Fruit fly (Drosophila melanogaster): ENCODE results near the gene COX5BL.

The COX5BL gene

dm6 chr2L:6534125-6534815 is 25.0 kb upstream of the COX5BL start:
- TF ChIP-seq pros (GFP tag; optimal IDR thresholded peaks at IDR 0.05), result peak; percentile 94
- TF ChIP-seq sna (GFP tag; IDR thresholded peaks at IDR 0.05; ENCODE audit: partially characterized antibody), result no peak
- TF ChIP-seq bsh (GFP tag; optimal IDR thresholded peaks at IDR 0.05), result no peak
- no peak for TF ChIP-seq crc (GFP tag; optimal IDR thresholded peaks at IDR 0.05)
- TF ChIP-seq odd (GFP tag; optimal IDR thresholded peaks at IDR 0.05), result no peak
- TF ChIP-seq tna (GFP tag; IDR thresholded peaks at IDR 0.05; ENCODE audit: partially characterized antibody), result no peak
- no peak for TF ChIP-seq Hand (GFP tag; optimal IDR thresholded peaks at IDR 0.05)
- peak in 1 of 2 experiments; percentile 23 for TF ChIP-seq Hr78 (GFP tag; optimal IDR thresholded peaks at IDR 0.05)
- TF ChIP-seq cg (GFP tag; optimal IDR thresholded peaks at IDR 0.05), result peak; percentile 39
- TF ChIP-seq CG12769 (tag; optimal IDR thresholded peaks at IDR 0.05), result no peak
- TF ChIP-seq CG12071 (GFP tag; optimal IDR thresholded peaks at IDR 0.05), result no peak
- TF ChIP-seq schlank (tag; optimal IDR thresholded peaks at IDR 0.05), result no peak
- no peak for TF ChIP-seq Hr39 (optimal IDR thresholded peaks at IDR 0.05)
- TF ChIP-seq kni (GFP tag; optimal IDR thresholded peaks at IDR 0.05), result peak; percentile 58
- TF ChIP-seq D19A (tag; optimal IDR thresholded peaks at IDR 0.05), result no peak
- peak; percentile 80 for TF ChIP-seq oc (tag; optimal IDR thresholded peaks at IDR 0.05)
- peak in 1 of 3 experiments; percentile 16 for TF ChIP-seq Stat92E (GFP tag; optimal IDR thresholded peaks at IDR 0.05)
- no peak for TF ChIP-seq CG10431 (GFP tag; optimal IDR thresholded peaks at IDR 0.05)
- 0 out of 2 replicates have a peak, but pooled peaks have one; percentile 13 for TF ChIP-seq Awh (GFP tag; IDR thresholded peaks at IDR 0.05)
- peak; percentile 41 for TF ChIP-seq sqz (GFP tag; optimal IDR thresholded peaks at IDR 0.05)
- TF ChIP-seq eve (GFP tag; optimal IDR thresholded peaks at IDR 0.05), result no peak
- peak; percentile 47 for TF ChIP-seq abd-A (tag; optimal IDR thresholded peaks at IDR 0.05)
- peak; percentile 84 for TF ChIP-seq crol (GFP tag; IDR thresholded peaks at IDR 0.05)
- no peak for TF ChIP-seq CG3281 (GFP tag; optimal IDR thresholded peaks at IDR 0.05)
- TF ChIP-seq sd (tag; optimal IDR thresholded peaks at IDR 0.05), result peak; percentile 83
- TF ChIP-seq CG7745 (tag; optimal IDR thresholded peaks at IDR 0.05), result peak; percentile 71
- peak; percentile 96 for TF ChIP-seq grn (GFP tag; optimal IDR thresholded peaks at IDR 0.05)
- TF ChIP-seq CG8388 (GFP tag; optimal IDR thresholded peaks at IDR 0.05), result no peak
- peak; percentile 46 for TF ChIP-seq Ets65A (GFP tag)
- no peak for TF ChIP-seq CG2129 (GFP tag; IDR thresholded peaks at IDR 0.05; ENCODE audit: partially characterized antibody)
- no peak for TF ChIP-seq wor (GFP tag; IDR thresholded peaks at IDR 0.05)
- no peak for TF ChIP-seq pzg (GFP tag; optimal IDR thresholded peaks at IDR 0.05)
- TF ChIP-seq dysf (GFP tag; IDR thresholded peaks at IDR 0.05), result no peak
- TF ChIP-seq CG2199 (GFP tag; IDR thresholded peaks at IDR 0.05), result no peak
- no peak for TF ChIP-seq CG12659 (GFP tag; optimal IDR thresholded peaks at IDR 0.05)
- no peak for TF ChIP-seq Ets97D (GFP tag; optimal IDR thresholded peaks at IDR 0.05)
- no peak for TF ChIP-seq CTCF (GFP tag; optimal IDR thresholded peaks at IDR 0.05)
- no peak for TF ChIP-seq ewg (GFP tag; optimal IDR thresholded peaks at IDR 0.05)
- TF ChIP-seq Dref (GFP tag; IDR thresholded peaks at IDR 0.05), result no peak

DNA sequence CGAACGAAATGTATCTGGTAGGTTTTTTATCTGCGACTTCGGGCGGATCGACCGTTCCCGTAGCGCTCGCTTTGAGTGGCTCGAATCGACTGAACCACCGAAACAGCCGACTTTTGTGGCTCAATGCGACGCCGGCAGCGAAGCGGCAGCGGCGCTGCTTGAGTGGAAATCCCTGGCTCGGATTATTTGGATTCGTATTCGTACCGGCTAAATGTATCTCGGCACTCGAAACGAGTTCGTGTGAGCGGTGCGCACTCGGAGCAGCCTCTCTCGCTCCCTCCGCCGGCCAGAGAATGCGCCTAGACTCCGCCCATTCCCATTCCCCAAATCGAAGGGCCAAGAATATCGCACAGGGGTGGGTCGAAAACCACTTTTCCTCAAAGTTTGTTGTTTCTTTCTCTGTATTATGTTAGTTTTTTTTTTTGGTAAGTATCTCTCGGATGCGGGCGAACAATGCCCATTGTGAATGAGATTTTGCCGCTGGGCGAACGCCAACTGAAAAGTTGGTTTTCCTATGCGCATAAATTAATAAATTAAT is 23.1 kb upstream of the COX5BL start:
- TF ChIP-seq z (GFP tag; IDR thresholded peaks at IDR 0.05) (peak; percentile 100), Atf3 (GFP tag; optimal IDR thresholded peaks at IDR 0.05) (no peak), hkb (optimal IDR thresholded peaks at IDR 0.05) (no peak), hkb (GFP tag; IDR thresholded peaks at IDR 0.05) (no peak), zfh1 (GFP tag; IDR thresholded peaks at IDR 0.05) (no peak), CG14965 (GFP tag; optimal IDR thresholded peaks at IDR 0.05; ENCODE audit: borderline replicate concordance) (no peak), CG2875 (GFP tag; optimal IDR thresholded peaks at IDR 0.05) (no peak), CG6272 (GFP tag; IDR thresholded peaks at IDR 0.05) (no peak), ken (GFP tag; IDR thresholded peaks at IDR 0.05) (no peak), CG30431 (GFP tag; optimal IDR thresholded peaks at IDR 0.05) (no peak), ato (GFP tag; IDR thresholded peaks at IDR 0.05; ENCODE audit: partially characterized antibody) (peak; percentile 37; the same call in 1 of the 2 replicates), maf-S (GFP tag; optimal IDR thresholded peaks at IDR 0.05) (no peak), CG11560 (tag; IDR thresholded peaks at IDR 0.05) (no peak)
